Fruit fly (Drosophila melanogaster): ENCODE results near the gene Shab.

Shab gene

DNA sequence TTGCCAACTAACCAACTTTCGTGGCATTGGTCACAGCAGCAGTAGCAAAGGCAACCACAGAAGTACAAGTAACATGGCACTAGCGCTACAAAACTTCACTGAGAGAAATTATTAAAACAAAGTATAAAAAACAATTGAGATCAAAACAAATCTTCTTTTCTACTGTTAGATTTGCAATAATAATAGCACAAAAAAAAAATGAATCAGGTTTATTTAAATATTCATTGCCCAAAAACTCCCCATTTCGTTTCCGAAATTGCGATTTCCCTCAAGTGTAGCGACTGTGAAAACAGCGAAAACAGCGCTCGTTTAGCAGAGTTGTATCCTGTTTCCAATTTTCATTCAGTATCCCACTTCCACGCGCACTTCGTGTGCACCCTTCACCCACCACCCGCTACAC is 18.5 kb downstream of the Shab start (continued):
- TF ChIP-seq fd64A (GFP tag; optimal IDR thresholded peaks at IDR 0.05) (no peak), CG5953 (GFP tag; IDR thresholded peaks at IDR 0.05) (no peak; the same call in 1 of the 2 replicates), en (GFP tag; optimal IDR thresholded peaks at IDR 0.05) (no peak), Jarid2 (GFP tag; optimal IDR thresholded peaks at IDR 0.05) (no peak), CG17359 (tag; optimal IDR thresholded peaks at IDR 0.05) (peak; percentile 42), fd102C (GFP tag; optimal IDR thresholded peaks at IDR 0.05) (no peak), CG2199 (GFP tag; IDR thresholded peaks at IDR 0.05) (no peak), CG9215 (GFP tag; IDR thresholded peaks at IDR 0.05) (0 out of 2 replicates have a peak, but pooled peaks have one; percentile 25), CG34422 (GFP tag; IDR thresholded peaks at IDR 0.05) (peak; percentile 57), cg (GFP tag; optimal IDR thresholded peaks at IDR 0.05) (no peak), Dref (GFP tag; IDR thresholded peaks at IDR 0.05) (no peak), trh (GFP tag; optimal IDR thresholded peaks at IDR 0.05) (no peak), stwl (tag; optimal IDR thresholded peaks at IDR 0.05) (no peak), BEAF-32 (GFP tag; optimal IDR thresholded peaks at IDR 0.05) (no peak), Optix (GFP tag; IDR thresholded peaks at IDR 0.05) (no peak), Hr78 (GFP tag; optimal IDR thresholded peaks at IDR 0.05) (no peak), CG4328 (GFP tag; optimal IDR thresholded peaks at IDR 0.05) (no peak), CG15011 (GFP tag; optimal IDR thresholded peaks at IDR 0.05) (no peak), Side (GFP tag; optimal IDR thresholded peaks at IDR 0.05) (no peak), caup (GFP tag; optimal IDR thresholded peaks at IDR 0.05; ENCODE audit: severe bottlenecking) (peak; percentile 51), tx (GFP tag; optimal IDR thresholded peaks at IDR 0.05) (no peak), tgo (GFP tag; IDR thresholded peaks at IDR 0.05) (peak; percentile 39; the same call in 1 of the 3 replicates), CG34376 (GFP tag; optimal IDR thresholded peaks at IDR 0.05) (no peak), lola (GFP tag; optimal IDR thresholded peaks at IDR 0.05) (no peak), pho (GFP tag; optimal IDR thresholded peaks at IDR 0.05) (no peak), crol (GFP tag; IDR thresholded peaks at IDR 0.05) (peak; percentile 71), sens (GFP tag) (peak; percentile 87), Ssrp (tag; optimal IDR thresholded peaks at IDR 0.05) (no peak), Bteb2 (GFP tag; optimal IDR thresholded peaks at IDR 0.05) (no peak), usp (GFP tag; optimal IDR thresholded peaks at IDR 0.05) (no peak), tll (GFP tag; optimal IDR thresholded peaks at IDR 0.05) (no peak), CG4617 (GFP tag; optimal IDR thresholded peaks at IDR 0.05; ENCODE audit: borderline replicate concordance) (no peak), bsh (GFP tag; optimal IDR thresholded peaks at IDR 0.05) (no peak), Deaf1 (tag; optimal IDR thresholded peaks at IDR 0.05) (no peak), CG6175 (GFP tag; IDR thresholded peaks at IDR 0.05) (no peak), CG7839 (tag; optimal IDR thresholded peaks at IDR 0.05) (peak; percentile 52), Doc3 (GFP tag; IDR thresholded peaks at IDR 0.05; ENCODE audit: partially characterized antibody) (no peak), dysf (GFP tag; IDR thresholded peaks at IDR 0.05) (peak; percentile 61; the same call in 2 of the 3 replicates), yki (optimal IDR thresholded peaks at IDR 0.05) (no peak), schlank (tag; optimal IDR thresholded peaks at IDR 0.05) (no peak), sna (GFP tag; IDR thresholded peaks at IDR 0.05; ENCODE audit: partially characterized antibody) (no peak), Ravus (GFP tag; IDR thresholded peaks at IDR 0.05) (no peak), z (GFP tag; IDR thresholded peaks at IDR 0.05) (no peak), E2f1 (GFP tag; IDR thresholded peaks at IDR 0.05) (0 out of 2 replicates have a peak, but pooled peaks have one; percentile 33), CG18764 (GFP tag; optimal IDR thresholded peaks at IDR 0.05) (no peak), nerfin-2 (GFP tag; IDR thresholded peaks at IDR 0.05; ENCODE audit: partially characterized antibody) (no peak), nau (GFP tag; optimal IDR thresholded peaks at IDR 0.05) (no peak), Camta (GFP tag; optimal IDR thresholded peaks at IDR 0.05) (no peak), CHES-1-like (GFP tag; optimal IDR thresholded peaks at IDR 0.05) (no peak), CG7987 (GFP tag; optimal IDR thresholded peaks at IDR 0.05) (no peak), shn (GFP tag; optimal IDR thresholded peaks at IDR 0.05) (no peak)

All from whole organism, embryonic.